Fruit fly (Drosophila melanogaster): ENCODE data around the gene CG6052.

CG6052 gene

DNA sequence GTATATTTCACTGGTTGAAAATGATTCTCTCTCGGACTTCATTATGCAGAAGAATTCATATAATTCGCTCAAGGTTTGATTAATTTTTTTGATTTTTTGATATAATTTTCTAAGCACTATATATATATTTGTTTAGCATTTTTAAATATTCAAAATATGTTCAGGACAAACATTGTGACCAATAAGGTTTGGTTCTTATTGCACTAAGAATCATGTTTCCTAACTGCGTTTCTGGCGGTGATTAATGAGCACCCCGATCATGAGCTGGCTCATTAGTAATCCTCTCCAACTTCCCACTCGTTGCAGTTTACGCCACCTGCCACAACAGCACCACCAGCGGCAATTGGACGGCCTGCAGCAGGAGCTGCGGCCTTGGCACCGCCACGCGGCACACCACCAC, at the start of gene CG6052:
Gene CG6052, minus strand, starts transcription at position 101 of the 400 bp plus-strand sequence.
- TF ChIP-seq usp (GFP tag; optimal IDR thresholded peaks at IDR 0.05) (no peak), CG8478 (optimal IDR thresholded peaks at IDR 0.05) (no peak), pan (optimal IDR thresholded peaks at IDR 0.05) (no peak), Dll (optimal IDR thresholded peaks at IDR 0.05) (no peak), psq (optimal IDR thresholded peaks at IDR 0.05) (no peak), EcR (GFP tag; optimal IDR thresholded peaks at IDR 0.05) (no peak)

dm6 chr3L:17763987-17764386, 34.8 kb upstream of the CG6052 start, which contains the start of the genes Adgf-A and Adgf-A2:
TSS of gene Adgf-A (minus strand) at chr3L:17764158.
TSS of gene Adgf-A2 (minus strand) at chr3L:17764158.
- TF ChIP-seq usp (GFP tag; optimal IDR thresholded peaks at IDR 0.05) (no peak), Dll (optimal IDR thresholded peaks at IDR 0.05) (no peak), pan (optimal IDR thresholded peaks at IDR 0.05) (no peak), CG8478 (optimal IDR thresholded peaks at IDR 0.05) (no peak), EcR (GFP tag; optimal IDR thresholded peaks at IDR 0.05) (no peak), psq (optimal IDR thresholded peaks at IDR 0.05) (no peak)

DNA sequence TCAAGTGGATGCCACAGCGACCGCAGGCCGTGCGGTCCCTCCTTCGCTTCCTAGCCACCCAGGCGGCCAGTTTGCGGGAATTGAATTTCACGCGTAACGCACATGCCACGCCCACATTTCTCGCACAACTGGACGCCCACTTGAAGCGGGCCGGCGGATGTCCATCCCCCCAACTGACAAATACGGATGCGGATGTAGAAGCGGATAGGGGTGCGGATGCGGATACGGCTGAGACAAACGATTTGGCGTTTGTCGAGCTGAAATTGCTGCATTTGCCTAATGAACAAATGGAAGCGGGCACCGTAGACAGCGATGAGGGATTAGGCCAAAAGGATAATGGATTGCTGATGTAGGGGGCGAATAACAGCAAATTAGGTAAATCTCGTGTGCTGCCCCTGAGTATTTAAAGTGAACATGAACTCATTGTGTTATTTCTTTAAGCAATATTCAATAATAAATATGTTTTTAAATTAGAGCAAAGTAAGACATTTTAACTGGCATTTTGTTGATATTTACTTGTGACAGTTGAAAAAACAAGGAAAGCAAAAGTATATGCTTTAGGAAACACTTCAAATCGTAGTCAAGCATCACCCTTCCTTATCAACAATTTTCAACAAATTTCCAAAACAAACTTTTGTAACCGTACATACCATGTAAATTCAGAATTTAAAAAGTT, 30.0 kb upstream of the CG6052 start, which contains the start of gene CG32181:
Gene CG32181, plus strand, starts transcription at position 626 of the 676 bp plus-strand sequence.
- no peak for TF ChIP-seq usp (GFP tag; optimal IDR thresholded peaks at IDR 0.05)
- TF ChIP-seq pan (optimal IDR thresholded peaks at IDR 0.05) = no peak
- no peak for TF ChIP-seq Dll (optimal IDR thresholded peaks at IDR 0.05)
- no peak for TF ChIP-seq EcR (GFP tag; optimal IDR thresholded peaks at IDR 0.05)
- no peak for TF ChIP-seq CG8478 (optimal IDR thresholded peaks at IDR 0.05)
- no peak for TF ChIP-seq psq (optimal IDR thresholded peaks at IDR 0.05)

DNA sequence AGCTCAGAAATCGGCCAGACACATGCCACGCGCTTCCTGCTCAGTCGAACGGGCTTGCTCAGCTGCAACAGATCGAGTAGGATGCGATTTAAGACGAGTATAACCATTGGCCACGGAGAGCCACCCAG, 28.8 kb upstream of the CG6052 start, which contains the start of gene CG32182:
Gene CG32182, plus strand, starts transcription at position 29 of the 128 bp plus-strand sequence.
- no peak for TF ChIP-seq pan (optimal IDR thresholded peaks at IDR 0.05)
- TF ChIP-seq usp (GFP tag; optimal IDR thresholded peaks at IDR 0.05) = no peak
- no peak for TF ChIP-seq psq (optimal IDR thresholded peaks at IDR 0.05)

DNA sequence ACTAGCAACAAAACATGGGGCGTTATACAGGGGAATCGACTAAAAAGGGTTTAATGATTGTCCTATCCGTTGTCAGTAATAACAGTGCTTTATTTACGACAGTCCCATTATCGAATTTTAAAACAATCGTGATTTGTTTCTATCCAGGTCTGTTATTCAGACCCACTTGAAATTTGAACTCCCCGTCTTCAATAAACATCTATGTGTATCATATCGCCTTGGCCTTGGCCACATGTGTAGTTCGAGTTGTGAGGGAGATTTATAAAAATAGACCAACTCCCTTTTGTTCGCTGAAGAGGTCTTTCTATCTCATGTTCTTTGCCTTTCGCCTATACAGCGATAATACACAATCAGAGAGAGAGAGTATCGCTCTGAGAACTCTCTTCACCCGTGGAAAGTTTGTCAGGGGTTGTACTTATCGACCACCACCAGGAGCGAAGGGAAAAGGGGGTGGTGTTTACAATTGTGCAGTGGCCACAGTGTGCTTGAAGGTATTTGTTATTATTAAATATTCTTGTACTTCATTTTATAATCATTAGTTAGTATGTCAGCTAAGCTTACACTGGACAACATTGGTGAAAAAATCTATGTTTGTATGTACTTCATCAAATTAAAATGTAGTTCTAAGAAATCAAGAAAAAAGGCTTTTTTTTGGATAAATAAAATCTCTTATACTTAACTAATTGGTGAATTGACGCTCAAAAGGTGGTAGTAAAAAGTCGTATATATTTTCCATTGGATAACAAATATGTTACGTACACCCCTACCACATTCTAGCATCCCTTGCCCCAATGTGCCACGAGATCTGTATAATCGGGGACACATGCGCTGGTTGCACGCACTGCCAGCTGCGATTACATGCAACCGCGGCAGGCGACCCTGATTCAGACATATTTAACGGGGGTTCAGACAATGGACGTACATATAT, 28.2 kb upstream of the CG6052 start:
- TF ChIP-seq CG8478 (optimal IDR thresholded peaks at IDR 0.05) = no peak
- TF ChIP-seq psq (optimal IDR thresholded peaks at IDR 0.05) = no peak
- no peak for TF ChIP-seq Dll (optimal IDR thresholded peaks at IDR 0.05)
- TF ChIP-seq EcR (GFP tag; optimal IDR thresholded peaks at IDR 0.05) = no peak
- TF ChIP-seq pan (optimal IDR thresholded peaks at IDR 0.05) = no peak
- TF ChIP-seq usp (GFP tag; optimal IDR thresholded peaks at IDR 0.05) = no peak

dm6 chr3L:17754285-17754684, 25.1 kb upstream of the CG6052 start:
- TF ChIP-seq usp (GFP tag; optimal IDR thresholded peaks at IDR 0.05) = no peak
- TF ChIP-seq psq (optimal IDR thresholded peaks at IDR 0.05) = no peak

dm6 chr3L:17750488-17750887, 21.3 kb upstream of the CG6052 start, which contains the start of gene Adgf-B:
TSS of gene Adgf-B (minus strand) at chr3L:17750588.
- TF ChIP-seq pan (optimal IDR thresholded peaks at IDR 0.05) = no peak
- TF ChIP-seq psq (optimal IDR thresholded peaks at IDR 0.05) = no peak
- no peak for TF ChIP-seq usp (GFP tag; optimal IDR thresholded peaks at IDR 0.05)
- no peak for TF ChIP-seq CG8478 (optimal IDR thresholded peaks at IDR 0.05)
- TF ChIP-seq EcR (GFP tag; optimal IDR thresholded peaks at IDR 0.05) = no peak
- TF ChIP-seq Dll (optimal IDR thresholded peaks at IDR 0.05) = no peak

- TF ChIP-seq psq (optimal IDR thresholded peaks at IDR 0.05) (no peak), pan (optimal IDR thresholded peaks at IDR 0.05) (no peak), usp (GFP tag; optimal IDR thresholded peaks at IDR 0.05) (no peak)
Observed at dm6 chr3L:17746760-17747159, 17.6 kb upstream of the CG6052 start, which contains the start of gene CG6034. TSS of gene CG6034 (minus strand) at chr3L:17746860.

dm6 chr3L:17742531-17742930, 13.4 kb upstream of the CG6052 start:
- TF ChIP-seq Dll (optimal IDR thresholded peaks at IDR 0.05) (no peak), CG8478 (optimal IDR thresholded peaks at IDR 0.05) (no peak), EcR (GFP tag; optimal IDR thresholded peaks at IDR 0.05) (no peak), usp (GFP tag; optimal IDR thresholded peaks at IDR 0.05) (no peak), pan (optimal IDR thresholded peaks at IDR 0.05) (no peak), psq (optimal IDR thresholded peaks at IDR 0.05) (no peak)

- TF ChIP-seq Dll (optimal IDR thresholded peaks at IDR 0.05) (no peak), pan (optimal IDR thresholded peaks at IDR 0.05) (no peak), usp (GFP tag; optimal IDR thresholded peaks at IDR 0.05) (no peak)
Observed at dm6 chr3L:17740471-17740870, 11.3 kb upstream of the CG6052 start, which contains the start of gene CG7460. TSS of gene CG7460 (plus strand) at chr3L:17740540.

- TF ChIP-seq EcR (GFP tag; optimal IDR thresholded peaks at IDR 0.05) = no peak
- TF ChIP-seq psq (optimal IDR thresholded peaks at IDR 0.05) = no peak
- TF ChIP-seq pan (optimal IDR thresholded peaks at IDR 0.05) = no peak
- no peak for TF ChIP-seq CG8478 (optimal IDR thresholded peaks at IDR 0.05)
- no peak for TF ChIP-seq Dll (optimal IDR thresholded peaks at IDR 0.05)
- TF ChIP-seq usp (GFP tag; optimal IDR thresholded peaks at IDR 0.05) = no peak
Observed at dm6 chr3L:17739627-17740026, 10.4 kb upstream of the CG6052 start.

DNA sequence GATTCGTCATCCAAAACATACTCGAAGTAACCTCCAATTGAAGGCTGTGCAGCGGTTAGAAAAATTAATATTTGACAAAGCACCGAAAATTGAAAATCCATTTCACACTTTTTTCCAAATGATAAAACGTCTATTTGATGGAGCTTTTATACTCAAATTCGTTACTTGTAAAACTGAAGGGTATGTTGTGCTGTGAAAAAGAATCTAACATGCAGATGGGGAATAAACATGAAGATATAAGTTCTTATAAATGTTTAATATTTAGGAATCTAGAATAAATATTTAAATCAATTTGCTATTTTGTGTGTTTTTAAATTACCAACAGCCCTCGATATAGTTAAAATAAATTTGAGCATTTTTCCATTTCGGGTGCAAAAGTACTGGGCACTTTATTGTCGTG, 9.4 kb downstream of the CG6052 start, which contains the start of gene CheB74a:
Gene CheB74a, minus strand, starts transcription at position 101 of the 400 bp plus-strand sequence.
- no peak for TF ChIP-seq EcR (GFP tag; optimal IDR thresholded peaks at IDR 0.05)
- no peak for TF ChIP-seq CG8478 (optimal IDR thresholded peaks at IDR 0.05)
- no peak for TF ChIP-seq pan (optimal IDR thresholded peaks at IDR 0.05)
- no peak for TF ChIP-seq psq (optimal IDR thresholded peaks at IDR 0.05)
- no peak for TF ChIP-seq Dll (optimal IDR thresholded peaks at IDR 0.05)
- TF ChIP-seq usp (GFP tag; optimal IDR thresholded peaks at IDR 0.05) = no peak

All from whole organism.